ENCODE assay signal across 5 fruit fly cellular contexts in genomic region chrX:2254020-2254626, dm6.
TF ChIP-seq lines count a peak whose summit lies in the region.

Gene CG3091, minus strand, starts transcription at chrX:2254197.

- TF ChIP-seq CTCF in whole organism, embryonic (GFP tag; optimal IDR thresholded peaks at IDR 0.05; lab: Kevin White, UChicago), result no peak

TF ChIP-seq in whole organism, adult, 20 proteins besides CTCF, POLR2A, EP300 and RAD21 (continues in another document):
- TF ChIP-seq CG12768 (GFP tag; optimal IDR thresholded peaks at IDR 0.05; lab: Kevin White, UChicago) (no peak), ovo (GFP tag; optimal IDR thresholded peaks at IDR 0.05; lab: Kevin White, UChicago) (no peak), CG11617 (GFP tag; optimal IDR thresholded peaks at IDR 0.05; lab: Kevin White, UChicago) (no peak), CG33017 (tag; optimal IDR thresholded peaks at IDR 0.05; lab: Kevin White, UChicago) (peak; percentile 25), Crg-1 (GFP tag; optimal IDR thresholded peaks at IDR 0.05; lab: Kevin White, UChicago) (no peak), pad (GFP tag; optimal IDR thresholded peaks at IDR 0.05; lab: Kevin White, UChicago) (no peak), CG7101 (tag; optimal IDR thresholded peaks at IDR 0.05; lab: Kevin White, UChicago) (no peak), Mnt (GFP tag; optimal IDR thresholded peaks at IDR 0.05; lab: Kevin White, UChicago) (peak; percentile 3), Hr96 (GFP tag; optimal IDR thresholded peaks at IDR 0.05; lab: Kevin White, UChicago) (no peak), kay (GFP tag; lab: Kevin White, UChicago; ENCODE audit: borderline replicate concordance) (no peak), cnc (optimal IDR thresholded peaks at IDR 0.05; lab: Kevin White, UChicago) (no peak), CG14711 (tag; optimal IDR thresholded peaks at IDR 0.05; lab: Kevin White, UChicago) (no peak), bab1 (GFP tag; optimal IDR thresholded peaks at IDR 0.05; lab: Kevin White, UChicago) (no peak), tj (GFP tag; optimal IDR thresholded peaks at IDR 0.05; lab: Kevin White, UChicago) (no peak), CG1620 (GFP tag; optimal IDR thresholded peaks at IDR 0.05; lab: Kevin White, UChicago) (no peak), cic (GFP tag; optimal IDR thresholded peaks at IDR 0.05; lab: Kevin White, UChicago) (peak; percentile 65), Clk (GFP tag; optimal IDR thresholded peaks at IDR 0.05; lab: Kevin White, UChicago) (no peak), CG5204 (GFP tag; optimal IDR thresholded peaks at IDR 0.05; lab: Kevin White, UChicago) (no peak), CG7045 (GFP tag; optimal IDR thresholded peaks at IDR 0.05; lab: Kevin White, UChicago) (no peak)

TF ChIP-seq in whole organism, embryonic, 481 proteins besides CTCF, POLR2A, EP300 and RAD21 (continues in another document):
- TF ChIP-seq Atf6 (GFP tag; IDR thresholded peaks at IDR 0.05; lab: Robert Waterston, UW) (0 out of 2 replicates have a peak, but pooled peaks have one; percentile 37), sob (GFP tag; IDR thresholded peaks at IDR 0.05; lab: Robert Waterston, UW) (peak; percentile 12; the same call in 1 of the 2 replicates), CG15696 (tag; optimal IDR thresholded peaks at IDR 0.05; lab: Kevin White, UChicago) (no peak), lov (optimal IDR thresholded peaks at IDR 0.05; lab: Kevin White, UChicago) (no peak), lov (GFP tag; IDR thresholded peaks at IDR 0.05; lab: Robert Waterston, UW) (no peak), CG13624 (GFP tag; optimal IDR thresholded peaks at IDR 0.05; lab: Kevin White, UChicago) (peak; percentile 44), CG12219 (GFP tag; optimal IDR thresholded peaks at IDR 0.05; lab: Kevin White, UChicago) (no peak), gro (GFP tag; optimal IDR thresholded peaks at IDR 0.05; lab: Kevin White, UChicago) (peak; percentile 19), chinmo (GFP tag; IDR thresholded peaks at IDR 0.05; lab: Robert Waterston, UW; ENCODE audit: partially characterized antibody) (0 out of 4 replicates have a peak, but pooled peaks have one; percentile 44), ind (GFP tag; optimal IDR thresholded peaks at IDR 0.05; lab: Kevin White, UChicago) (no peak), CG10543 (GFP tag; optimal IDR thresholded peaks at IDR 0.05; lab: Kevin White, UChicago) (no peak), mirr (GFP tag; optimal IDR thresholded peaks at IDR 0.05; lab: Kevin White, UChicago) (no peak), CG7357 (GFP tag; IDR thresholded peaks at IDR 0.05; lab: Robert Waterston, UW) (no peak), NFAT (GFP tag; IDR thresholded peaks at IDR 0.05; lab: Robert Waterston, UW) (no peak), Vsx1 (GFP tag; optimal IDR thresholded peaks at IDR 0.05; lab: Kevin White, UChicago) (no peak), CG7786 (GFP tag; optimal IDR thresholded peaks at IDR 0.05; lab: Kevin White, UChicago) (no peak), amos (GFP tag; IDR thresholded peaks at IDR 0.05; lab: Robert Waterston, UW; ENCODE audit: partially characterized antibody) (no peak), slou (GFP tag; optimal IDR thresholded peaks at IDR 0.05; lab: Kevin White, UChicago) (no peak)

TF ChIP-seq in whole organism, prepupa, 60 proteins besides CTCF, POLR2A, EP300 and RAD21 (continues in another document):
- TF ChIP-seq dac (GFP tag; optimal IDR thresholded peaks at IDR 0.05; lab: Kevin White, UChicago) (no peak), CG9139 (GFP tag; optimal IDR thresholded peaks at IDR 0.05; lab: Kevin White, UChicago) (no peak), Eip78C (GFP tag; lab: Kevin White, UChicago) (peak; percentile 36), spab (GFP tag; optimal IDR thresholded peaks at IDR 0.05; lab: Kevin White, UChicago) (no peak), Ets96B (tag; optimal IDR thresholded peaks at IDR 0.05; lab: Kevin White, UChicago) (no peak), acj6 (GFP tag; optimal IDR thresholded peaks at IDR 0.05; lab: Kevin White, UChicago) (no peak), CG3919 (GFP tag; optimal IDR thresholded peaks at IDR 0.05; lab: Kevin White, UChicago) (no peak), Lpt (GFP tag; optimal IDR thresholded peaks at IDR 0.05; lab: Kevin White, UChicago) (no peak), CG15336 (GFP tag; IDR thresholded peaks at IDR 0.05; lab: Robert Waterston, UW) (0 out of 2 replicates have a peak, but pooled peaks have one; percentile 8), CG10669 (GFP tag; optimal IDR thresholded peaks at IDR 0.05; lab: Kevin White, UChicago) (no peak), Eip75B (GFP tag; optimal IDR thresholded peaks at IDR 0.05; lab: Kevin White, UChicago) (no peak), achi (GFP tag; optimal IDR thresholded peaks at IDR 0.05; lab: Kevin White, UChicago) (no peak), Sox102F (GFP tag; optimal IDR thresholded peaks at IDR 0.05; lab: Kevin White, UChicago) (no peak), CG6276 (GFP tag; optimal IDR thresholded peaks at IDR 0.05; lab: Kevin White, UChicago) (peak; percentile 37), CG34406 (GFP tag; optimal IDR thresholded peaks at IDR 0.05; lab: Kevin White, UChicago) (no peak), Gug (GFP tag; IDR thresholded peaks at IDR 0.05; lab: Robert Waterston, UW) (no peak), CG6163 (GFP tag; IDR thresholded peaks at IDR 0.05; lab: Robert Waterston, UW) (peak; percentile 65; the same call in 2 of the 3 replicates), CG11762 (GFP tag; optimal IDR thresholded peaks at IDR 0.05; lab: Kevin White, UChicago; ENCODE audit: insufficient read depth) (no peak), eg (GFP tag; IDR thresholded peaks at IDR 0.05; lab: Robert Waterston, UW) (peak; percentile 70), Sox14 (GFP tag; optimal IDR thresholded peaks at IDR 0.05; lab: Kevin White, UChicago) (no peak)

TF ChIP-seq in whole organism, pupa, 21 proteins besides CTCF, POLR2A, EP300 and RAD21:
- TF ChIP-seq CG14655 (GFP tag; optimal IDR thresholded peaks at IDR 0.05; lab: Kevin White, UChicago) (no peak), CG9948 (tag; optimal IDR thresholded peaks at IDR 0.05; lab: Kevin White, UChicago) (no peak), CG32121 (GFP tag; IDR thresholded peaks at IDR 0.05; lab: Robert Waterston, UW) (peak; percentile 75), D1 (tag; optimal IDR thresholded peaks at IDR 0.05; lab: Kevin White, UChicago) (no peak), Ets98B (GFP tag; IDR thresholded peaks at IDR 0.05; lab: Robert Waterston, UW) (peak; percentile 73), fd96Ca (GFP tag; IDR thresholded peaks at IDR 0.05; lab: Robert Waterston, UW) (peak; percentile 70; the same call in 2 of the 3 replicates), CG17806 (tag; optimal IDR thresholded peaks at IDR 0.05; lab: Kevin White, UChicago) (no peak), CG4496 (GFP tag; IDR thresholded peaks at IDR 0.05; lab: Robert Waterston, UW) (peak; percentile 55; the same call in 1 of the 3 replicates), EcR (GFP tag; optimal IDR thresholded peaks at IDR 0.05; lab: Kevin White, UChicago) (no peak), Snoo (tag; optimal IDR thresholded peaks at IDR 0.05; lab: Kevin White, UChicago) (no peak), CG13204 (GFP tag; optimal IDR thresholded peaks at IDR 0.05; lab: Kevin White, UChicago) (no peak), CG8159 (tag; optimal IDR thresholded peaks at IDR 0.05; lab: Kevin White, UChicago) (no peak)

TF ChIP-seq in whole organism, wandering third instar larva, 38 proteins besides CTCF, POLR2A, EP300 and RAD21:
- peak; percentile 16 for TF ChIP-seq h (GFP tag; optimal IDR thresholded peaks at IDR 0.05; lab: Kevin White, UChicago)
- no peak for TF ChIP-seq Rel (GFP tag; optimal IDR thresholded peaks at IDR 0.05; lab: Kevin White, UChicago)
- TF ChIP-seq Rel (tag; optimal IDR thresholded peaks at IDR 0.05; lab: Kevin White, UChicago), result no peak
- TF ChIP-seq br (GFP tag; optimal IDR thresholded peaks at IDR 0.05; lab: Kevin White, UChicago), result no peak
- no peak for TF ChIP-seq foxo (GFP tag; optimal IDR thresholded peaks at IDR 0.05; lab: Kevin White, UChicago)
- no peak for TF ChIP-seq Vsx2 (GFP tag; optimal IDR thresholded peaks at IDR 0.05; lab: Kevin White, UChicago; ENCODE audit: partially characterized antibody)
- TF ChIP-seq psq (GFP tag; optimal IDR thresholded peaks at IDR 0.05; lab: Kevin White, UChicago), result no peak
